Fruit fly (Drosophila melanogaster) whole organism, prepupa: Measurements from ENCODE around the gene CG32379.
A peak's percentile ranks its signal among the peaks of the same experiment; 100 is the strongest.

ENCODE experiments used
- Blimp-1 ChIP-seq: fragments of 200-800 bp; sonication (Bioruptor generic); optimal IDR thresholded peaks from 3 replicates; lab custom pipeline; 2017; ENCODE audit warnings: missing biosample characterization, missing genetic modification characterization, mild to moderate bottlenecking, moderate library complexity, missing genetic modification reagents
- CG10631 ChIP-seq: fragments of 200-800 bp; sonication (Bioruptor generic); optimal IDR thresholded peaks from 2 replicates; lab custom pipeline; 2016; ENCODE audit warnings: missing biosample characterization, missing genetic modification characterization
- CG10669 ChIP-seq: fragments of 200-800 bp; sonication (Bioruptor generic); optimal IDR thresholded peaks from 3 replicates; lab custom pipeline; 2018; ENCODE audit warnings: missing biosample characterization, mild to moderate bottlenecking, missing genetic modification characterization, moderate library complexity
- CG11762 ChIP-seq: fragments of 200-800 bp; sonication (Bioruptor generic); optimal IDR thresholded peaks from 3 replicates; lab custom pipeline; 2016; ENCODE audit warnings: missing biosample characterization, missing genetic modification characterization; ENCODE audit not compliant: insufficient read depth
- CG15336 ChIP-seq: fragments of 200-800 bp; sonication (Bioruptor generic); IDR thresholded peaks from 2 replicates; pipeline ENCODE4 v1.3.6; 2022; ENCODE audit warnings: missing biosample characterization, missing genetic modification characterization
- CG1621 ChIP-seq: fragments of 200-800 bp; sonication (Bioruptor generic); optimal IDR thresholded peaks from 3 replicates; lab custom pipeline; 2018; ENCODE audit warnings: missing biosample characterization, mild to moderate bottlenecking, missing genetic modification characterization
- CG16779 ChIP-seq: fragments of 200-800 bp; sonication (Bioruptor generic); optimal IDR thresholded peaks from 3 replicates; lab custom pipeline; 2017; ENCODE audit warnings: missing biosample characterization, mild to moderate bottlenecking, missing genetic modification characterization
- CG3032 ChIP-seq: fragments of 200-800 bp; optimal IDR thresholded peaks from 2 replicates; lab custom pipeline; 2019; ENCODE audit warnings: missing biosample characterization, mild to moderate bottlenecking, missing genetic modification characterization, moderate library complexity
- CG34406 ChIP-seq: fragments of 200-800 bp; sonication (Bioruptor generic); optimal IDR thresholded peaks from 3 replicates; lab custom pipeline; 2016; ENCODE audit warnings: missing biosample characterization, missing genetic modification characterization
- CG3919 ChIP-seq: fragments of 200-800 bp; sonication (Bioruptor generic); optimal IDR thresholded peaks from 3 replicates; lab custom pipeline; 2016; ENCODE audit warnings: missing biosample characterization, missing genetic modification characterization
- CG4318 ChIP-seq: fragments of 200-800 bp; sonication (Bioruptor generic); optimal IDR thresholded peaks from 3 replicates; lab custom pipeline; 2017; ENCODE audit warnings: missing biosample characterization, mild to moderate bottlenecking, missing genetic modification characterization
- CG6163 ChIP-seq: fragments of 200-800 bp; sonication (Bioruptor generic); IDR thresholded peaks from 3 replicates; pipeline ENCODE4 v1.3.6; 2022; ENCODE audit warnings: missing biosample characterization, missing genetic modification characterization
- CG6792 ChIP-seq: fragments of 200-800 bp; sonication (Bioruptor generic); optimal IDR thresholded peaks from 3 replicates; lab custom pipeline; 2016; ENCODE audit warnings: missing biosample characterization, missing genetic modification characterization
- CG6808 ChIP-seq: fragments of 200-800 bp; sonication (Bioruptor generic); optimal IDR thresholded peaks from 3 replicates; lab custom pipeline; 2017; ENCODE audit warnings: missing biosample characterization, missing genetic modification characterization, mild to moderate bottlenecking, moderate library complexity, missing genetic modification reagents
- CG6854 ChIP-seq: fragments of 200-800 bp; sonication (Bioruptor generic); optimal IDR thresholded peaks from 2 replicates; lab custom pipeline; 2017; ENCODE audit warnings: missing biosample characterization, mild to moderate bottlenecking, missing genetic modification characterization
- CG8119 ChIP-seq: fragments of 200-800 bp; sonication (Bioruptor generic); IDR thresholded peaks from 3 replicates; pipeline ENCODE4 v1.3.6; 2022; ENCODE audit warnings: missing biosample characterization, missing genetic modification characterization
- CG9139 ChIP-seq: fragments of 200-800 bp; sonication (Bioruptor generic); optimal IDR thresholded peaks from 3 replicates; lab custom pipeline; 2017; ENCODE audit warnings: missing biosample characterization, mild to moderate bottlenecking, missing genetic modification characterization
- Eip75B ChIP-seq: fragments of 200-800 bp; sonication (Bioruptor generic); optimal IDR thresholded peaks from 3 replicates; lab custom pipeline; 2016; ENCODE audit warnings: missing biosample characterization, missing genetic modification characterization
- Eip78C ChIP-seq: fragments of 200-800 bp; sonication (Bioruptor generic); peaks from one replicate; lab custom pipeline; 2016; ENCODE audit warnings: missing biosample characterization, missing genetic modification characterization
- Eip93F ChIP-seq: fragments of 200-800 bp; sonication (Bioruptor generic); optimal IDR thresholded peaks from 2 replicates; lab custom pipeline; 2016; ENCODE audit warnings: missing biosample characterization, mild to moderate bottlenecking, missing genetic modification characterization
- Gug ChIP-seq: fragments of 200-800 bp; sonication (Bioruptor generic); IDR thresholded peaks from 2 replicates; pipeline ENCODE4 v1.3.6; 2022; ENCODE audit warnings: missing biosample characterization, missing genetic modification characterization
- Hr38 ChIP-seq: sonication (Bioruptor generic); optimal IDR thresholded peaks from 2 replicates; lab custom pipeline; 2016; ENCODE audit warnings: missing biosample characterization, missing genetic modification characterization
- Hr4 ChIP-seq: fragments of 200-800 bp; sonication (Bioruptor generic); optimal IDR thresholded peaks from 3 replicates; lab custom pipeline; 2016; ENCODE audit warnings: missing biosample characterization, missing genetic modification characterization
- Met ChIP-seq: fragments of 200-800 bp; sonication (Bioruptor generic); optimal IDR thresholded peaks from 3 replicates; lab custom pipeline; 2016; ENCODE audit warnings: missing biosample characterization, missing genetic modification characterization
- OdsH ChIP-seq: fragments of 200-800 bp; sonication (Bioruptor generic); optimal IDR thresholded peaks from 3 replicates; lab custom pipeline; 2016; ENCODE audit warnings: missing biosample characterization, missing genetic modification characterization
- Sox102F ChIP-seq: fragments of 200-800 bp; sonication (Bioruptor generic); optimal IDR thresholded peaks from 2 replicates; lab custom pipeline; 2016; ENCODE audit warnings: missing biosample characterization, mild to moderate bottlenecking, missing genetic modification characterization
- Sox14 ChIP-seq: fragments of 200-800 bp; sonication (Bioruptor generic); optimal IDR thresholded peaks from 3 replicates; lab custom pipeline; 2016; ENCODE audit warnings: missing biosample characterization, missing genetic modification characterization
- Sox15 ChIP-seq: fragments of 200-800 bp; sonication (Bioruptor generic); optimal IDR thresholded peaks from 3 replicates; lab custom pipeline; 2016; ENCODE audit warnings: missing biosample characterization, missing genetic modification characterization
- achi ChIP-seq: fragments of 200-800 bp; sonication (Bioruptor generic); optimal IDR thresholded peaks from 3 replicates; lab custom pipeline; 2016; ENCODE audit warnings: missing biosample characterization, missing genetic modification characterization
- acj6 ChIP-seq: fragments of 200-800 bp; sonication (Bioruptor generic); optimal IDR thresholded peaks from 3 replicates; lab custom pipeline; 2016; ENCODE audit warnings: missing biosample characterization, missing genetic modification characterization
- cyc ChIP-seq: fragments of 200-800 bp; sonication (Bioruptor generic); optimal IDR thresholded peaks from 3 replicates; lab custom pipeline; 2016; ENCODE audit warnings: missing biosample characterization, missing genetic modification characterization
- dac ChIP-seq: fragments of 200-800 bp; sonication (Bioruptor generic); optimal IDR thresholded peaks from 2 replicates; lab custom pipeline; 2017; ENCODE audit warnings: missing biosample characterization, mild to moderate bottlenecking, missing genetic modification characterization
- dsx ChIP-seq: fragments of 200-800 bp; optimal IDR thresholded peaks from 3 replicates; lab custom pipeline; 2019; ENCODE audit warnings: missing biosample characterization, mild to moderate bottlenecking, missing genetic modification characterization, moderate library complexity; ENCODE audit not compliant: poor library complexity, severe bottlenecking
- eg ChIP-seq: fragments of 200-800 bp; sonication (Bioruptor generic); IDR thresholded peaks from 3 replicates; pipeline ENCODE4 v1.3.6; 2022; ENCODE audit warnings: missing biosample characterization, missing genetic modification characterization
- esn ChIP-seq: fragments of 200-800 bp; sonication (Bioruptor generic); optimal IDR thresholded peaks from 2 replicates; lab custom pipeline; 2016; ENCODE audit warnings: missing biosample characterization, mild to moderate bottlenecking, missing genetic modification characterization, moderate library complexity
- fd59A ChIP-seq: fragments of 200-800 bp; sonication (Bioruptor generic); optimal IDR thresholded peaks from 2 replicates; lab custom pipeline; 2017; ENCODE audit warnings: missing biosample characterization, mild to moderate bottlenecking, missing genetic modification characterization, missing genetic modification reagents
- fd85E ChIP-seq: fragments of 200-800 bp; sonication (Bioruptor generic); optimal IDR thresholded peaks from 3 replicates; lab custom pipeline; 2016; ENCODE audit warnings: missing biosample characterization, missing genetic modification characterization
- fkh ChIP-seq: fragments of 200-800 bp; sonication (Bioruptor generic); optimal IDR thresholded peaks from 3 replicates; lab custom pipeline; 2017; ENCODE audit warnings: missing biosample characterization, mild to moderate bottlenecking, missing genetic modification characterization, moderate library complexity
- net ChIP-seq: fragments of 200-800 bp; sonication (Bioruptor generic); optimal IDR thresholded peaks from 3 replicates; lab custom pipeline; 2016; ENCODE audit warnings: missing biosample characterization, missing genetic modification characterization
- pdm3 ChIP-seq: fragments of 200-800 bp; sonication (Bioruptor generic); optimal IDR thresholded peaks from 3 replicates; lab custom pipeline; 2016; ENCODE audit warnings: missing biosample characterization, missing genetic modification characterization
- salr ChIP-seq, 2 experiments: fragments of 200-800 bp; sonication (Bioruptor generic); optimal IDR thresholded peaks; 3 replicates each; lab custom pipeline; 2016 to 2018; ENCODE audit warnings: missing biosample characterization in 2 of 2, missing genetic modification characterization in 2 of 2, mild to moderate bottlenecking in 1 of 2
- spab ChIP-seq: fragments of 200-800 bp; sonication (Bioruptor generic); optimal IDR thresholded peaks from 2 replicates; lab custom pipeline; 2017; ENCODE audit warnings: missing biosample characterization, mild to moderate bottlenecking, missing genetic modification characterization, missing genetic modification reagents
- ss ChIP-seq, 2 experiments: fragments of 200-800 bp; sonication (Bioruptor generic); optimal IDR thresholded peaks; 2 replicates in 1 of 2; 3 replicates in 1 of 2; lab custom pipeline; 2017 to 2018; ENCODE audit warnings: mild to moderate bottlenecking in 2 of 2, missing biosample characterization in 2 of 2, missing genetic modification characterization in 2 of 2, moderate library complexity in 1 of 2
- svp ChIP-seq: fragments of 200-800 bp; sonication (Bioruptor generic); peaks from one replicate; lab custom pipeline; 2016; ENCODE audit warnings: missing biosample characterization, missing genetic modification characterization
- topi ChIP-seq: fragments of 200-800 bp; sonication (Bioruptor generic); optimal IDR thresholded peaks from 3 replicates; lab custom pipeline; 2016; ENCODE audit warnings: missing biosample characterization, missing genetic modification characterization
- vri ChIP-seq: fragments of 200-800 bp; sonication (Bioruptor generic); optimal IDR thresholded peaks from 3 replicates; lab custom pipeline; 2016; ENCODE audit warnings: missing biosample characterization, mild to moderate bottlenecking, missing genetic modification characterization

The CG32379 gene

DNA sequence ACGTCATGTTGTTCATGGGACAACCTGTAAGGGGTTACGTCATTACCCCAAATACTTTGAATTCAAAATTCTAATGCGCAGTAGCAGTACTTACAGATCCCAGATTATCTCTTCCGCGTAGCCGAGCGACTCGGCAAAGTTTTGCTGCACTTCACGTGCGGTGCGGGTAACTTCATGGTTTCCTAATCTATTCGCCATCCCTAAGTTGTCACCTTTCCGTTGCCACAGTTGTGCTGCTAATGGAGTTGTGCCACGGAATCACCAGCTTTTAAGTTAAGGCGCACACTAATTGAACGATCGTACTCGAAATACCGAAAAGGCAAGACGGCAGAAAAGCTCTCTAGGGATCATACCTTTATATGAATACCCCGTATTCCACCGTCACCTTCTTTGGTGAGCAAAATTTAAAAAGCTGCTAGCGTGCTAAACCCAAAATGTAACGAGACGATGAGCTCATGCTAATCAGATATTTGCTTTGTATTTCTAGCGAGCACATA lies 36.3 kb upstream of the CG32379 start, which contains the start of gene pst:
Gene pst (minus strand): TSS at position 437 of the 497 bp plus-strand sequence.
- TF ChIP-seq svp (GFP tag; lab: Kevin White, UChicago) (peak; percentile 92), Hr4 (GFP tag; lab: Kevin White, UChicago) (no peak), CG3919 (GFP tag; lab: Kevin White, UChicago) (peak; percentile 8), cyc (GFP tag; lab: Kevin White, UChicago) (peak; percentile 0), CG11762 (GFP tag; lab: Kevin White, UChicago) (no peak), fd85E (GFP tag; lab: Kevin White, UChicago) (peak; percentile 12), CG1621 (tag; lab: Kevin White, UChicago) (no peak), Gug (no peak), Eip78C (GFP tag; lab: Kevin White, UChicago) (peak; percentile 71), CG6854 (GFP tag; lab: Kevin White, UChicago) (peak; percentile 49), CG16779 (tag; lab: Kevin White, UChicago) (no peak), CG10631 (GFP tag; lab: Kevin White, UChicago) (no peak), vri (GFP tag; lab: Kevin White, UChicago) (peak; percentile 46), ss (GFP tag; optimal IDR thresholded peaks at IDR 0.05; lab: Kevin White, UChicago) (peak in 1 of 2 experiments; percentile 1)

DNA sequence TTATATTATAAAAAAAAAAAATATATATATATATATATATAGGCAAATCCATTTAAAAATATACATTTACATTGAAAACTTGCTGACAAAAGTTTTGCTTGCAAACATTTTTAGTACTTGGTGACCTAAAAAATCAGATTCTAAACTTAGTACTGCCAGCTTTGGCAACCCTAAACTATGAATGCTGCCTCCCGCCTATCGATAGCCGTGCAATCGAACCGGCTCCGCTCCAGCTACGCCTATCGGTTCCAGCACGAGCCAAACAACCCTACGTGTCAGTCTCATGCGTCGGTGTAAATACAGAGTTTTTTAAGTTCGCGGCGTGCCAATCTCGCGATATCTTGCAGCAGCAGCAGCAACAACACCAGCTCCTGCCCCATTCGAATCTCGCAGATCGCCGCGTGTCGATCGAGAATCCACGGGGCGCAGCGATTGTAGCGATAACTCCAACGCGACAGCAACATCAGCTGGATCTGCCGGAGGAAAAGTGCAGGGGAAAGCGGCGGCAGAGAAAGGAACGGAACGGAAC lies 35.8 kb upstream of the CG32379 start, which contains the start of gene Sec63:
Gene Sec63 (plus strand): TSS at position 238 of the 529 bp plus-strand sequence.
- TF ChIP-seq fd85E (GFP tag; lab: Kevin White, UChicago) = no peak
- peak; percentile 26 for TF ChIP-seq fkh (GFP tag; lab: Kevin White, UChicago)
- TF ChIP-seq CG1621 (tag; lab: Kevin White, UChicago) = peak; percentile 49
- TF ChIP-seq Sox102F = no peak
- no peak for TF ChIP-seq ss (GFP tag; optimal IDR thresholded peaks at IDR 0.05; lab: Kevin White, UChicago)
- no peak for TF ChIP-seq dac (GFP tag; lab: Kevin White, UChicago)
- peak; percentile 16 for TF ChIP-seq esn (GFP tag; lab: Kevin White, UChicago)
- peak; percentile 51; the same call in 2 of the 3 replicates for TF ChIP-seq eg (GFP tag; lab: Robert Waterston, UW)
- TF ChIP-seq CG9139 (GFP tag; lab: Kevin White, UChicago) = no peak
- TF ChIP-seq Sox14 (GFP tag; lab: Kevin White, UChicago) = peak; percentile 20
- TF ChIP-seq CG6163 (GFP tag; lab: Robert Waterston, UW) = peak; percentile 56; the same call in 2 of the 3 replicates
- peak; percentile 57 for TF ChIP-seq CG15336 (GFP tag; lab: Robert Waterston, UW)
- TF ChIP-seq CG16779 (tag; lab: Kevin White, UChicago) = no peak
- no peak for TF ChIP-seq Gug
- no peak for TF ChIP-seq svp (GFP tag; lab: Kevin White, UChicago)
- TF ChIP-seq topi = no peak
- TF ChIP-seq CG10669 (GFP tag; lab: Kevin White, UChicago) = no peak
- no peak for TF ChIP-seq salr (GFP tag; optimal IDR thresholded peaks at IDR 0.05; lab: Kevin White, UChicago)
- no peak for TF ChIP-seq Sox15 (GFP tag; lab: Kevin White, UChicago)
- TF ChIP-seq acj6 (GFP tag; lab: Kevin White, UChicago) = peak; percentile 52
- TF ChIP-seq Eip75B (GFP tag; lab: Kevin White, UChicago) = no peak
- TF ChIP-seq CG6808 (GFP tag; lab: Kevin White, UChicago) = peak; percentile 17
- peak; percentile 49 for TF ChIP-seq achi (GFP tag; lab: Kevin White, UChicago)
- TF ChIP-seq OdsH = peak; percentile 50
- TF ChIP-seq CG8119 (GFP tag; lab: Robert Waterston, UW) = no peak; the same call in 2 of the 3 replicates
- TF ChIP-seq CG6792 (GFP tag; lab: Kevin White, UChicago) = peak; percentile 4
- TF ChIP-seq Hr38 = no peak
- peak; percentile 38 for TF ChIP-seq CG34406
- TF ChIP-seq CG4318 (GFP tag; lab: Kevin White, UChicago) = no peak
- TF ChIP-seq CG3032 (tag; lab: Kevin White, UChicago) = peak; percentile 38
- TF ChIP-seq CG3919 (GFP tag; lab: Kevin White, UChicago) = peak; percentile 17
- no peak for TF ChIP-seq Hr4 (GFP tag; lab: Kevin White, UChicago)
- peak; percentile 24 for TF ChIP-seq vri (GFP tag; lab: Kevin White, UChicago)
- no peak for TF ChIP-seq Met
- TF ChIP-seq Eip93F = peak; percentile 55
- no peak for TF ChIP-seq cyc (GFP tag; lab: Kevin White, UChicago)
- no peak for TF ChIP-seq fd59A
- TF ChIP-seq Blimp-1 (GFP tag; lab: Kevin White, UChicago) = no peak
- no peak for TF ChIP-seq pdm3
- no peak for TF ChIP-seq spab (GFP tag; lab: Kevin White, UChicago)
- peak; percentile 34 for TF ChIP-seq Eip78C (GFP tag; lab: Kevin White, UChicago)
- no peak for TF ChIP-seq net
- no peak for TF ChIP-seq CG11762 (GFP tag; lab: Kevin White, UChicago)
- no peak for TF ChIP-seq dsx (GFP tag; lab: Kevin White, UChicago)
